Worm (Caenorhabditis elegans) whole organism, L3 larva: ENCODE measurements around the gene clec-143.

ENCODE experiments used
- jun-1 ChIP-seq: fragments of 150-350 bp; optimal IDR thresholded peaks from 2 replicates; lab custom pipeline; 2014; ENCODE audit warnings: missing biosample characterization, missing genetic modification reagents, missing genetic modification characterization
- nhr-11 ChIP-seq: fragments of 150-350 bp; optimal IDR thresholded peaks from 2 replicates; lab custom pipeline; 2014; ENCODE audit warnings: missing biosample characterization, missing genetic modification characterization
- nhr-237 ChIP-seq: fragments of 150-350 bp; optimal IDR thresholded peaks from 2 replicates; lab custom pipeline; 2014; ENCODE audit warnings: missing biosample characterization, missing genetic modification characterization
- pqm-1 ChIP-seq: fragments of 150-350 bp; optimal IDR thresholded peaks from 2 replicates; lab custom pipeline; 2017; ENCODE audit warnings: missing biosample characterization, missing genetic modification characterization, inconsistent platforms
- snpc-4 ChIP-seq: fragments of 150-350 bp; optimal IDR thresholded peaks from 2 replicates; lab custom pipeline; 2014; ENCODE audit warnings: missing biosample characterization, missing genetic modification characterization
- unc-39 ChIP-seq: sonication (generic microtip); optimal IDR thresholded peaks from 4 replicates; lab custom pipeline; 2017; ENCODE audit warnings: missing biosample characterization, missing genetic modification characterization
- unc-62 ChIP-seq: fragments of 150-350 bp; sonication (generic microtip); optimal IDR thresholded peaks from 4 replicates; lab custom pipeline; 2014; ENCODE audit warnings: missing biosample characterization, missing genetic modification reagents, missing genetic modification characterization
- ztf-11 ChIP-seq: fragments of 150-350 bp; optimal IDR thresholded peaks from 2 replicates; lab custom pipeline; 2014; ENCODE audit warnings: missing biosample characterization, missing genetic modification characterization
- ztf-4 ChIP-seq: fragments of 150-350 bp; optimal IDR thresholded peaks from 2 replicates; lab custom pipeline; 2014; ENCODE audit warnings: missing biosample characterization, missing genetic modification characterization

DNA sequence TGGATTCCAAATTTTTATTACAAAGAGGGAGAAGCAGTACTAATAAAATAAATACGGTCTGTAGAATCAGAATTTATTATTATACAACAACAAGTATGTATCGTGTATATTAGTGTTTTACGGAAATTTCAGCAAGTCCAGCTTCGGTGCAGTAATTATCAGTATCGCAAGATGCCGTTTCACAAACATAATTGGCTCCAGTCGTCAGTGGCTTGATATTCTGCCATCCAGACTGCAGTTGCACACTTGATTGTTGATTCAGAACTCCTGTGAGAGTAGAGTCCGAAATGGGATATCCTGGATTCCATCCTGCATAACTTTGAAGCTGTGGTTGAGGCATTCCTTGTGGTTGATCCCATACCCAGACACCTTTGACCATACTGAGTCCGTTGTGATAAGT lies 9.9 kb upstream of the clec-143 start:
- TF ChIP-seq ztf-11 (no peak), ztf-4 (no peak), nhr-237 (tag; lab: Kevin White, UChicago) (no peak), unc-62 (GFP tag; lab: Kevin White, UChicago) (no peak), unc-39 (no peak), nhr-11 (tag; lab: Kevin White, UChicago) (no peak), jun-1 (tag; lab: Kevin White, UChicago) (no peak), pqm-1 (tag; lab: Kevin White, UChicago) (no peak), snpc-4 (tag; lab: Kevin White, UChicago) (no peak)
